Fruit fly (Drosophila melanogaster): ENCODE results near the gene dj.

Gene dj

dm6 chr3R:7088837-7089361 lies 29.8 kb downstream of the dj start (continued):
- TF ChIP-seq CG2889 (GFP tag; IDR thresholded peaks at IDR 0.05) (no peak), Optix (GFP tag; IDR thresholded peaks at IDR 0.05) (no peak), CG4617 (GFP tag; optimal IDR thresholded peaks at IDR 0.05; ENCODE audit: borderline replicate concordance) (no peak), kay (GFP tag; optimal IDR thresholded peaks at IDR 0.05) (peak; percentile 84), H2.0 (GFP tag; IDR thresholded peaks at IDR 0.05) (peak; percentile 5; the same call in 1 of the 2 replicates), Med (GFP tag) (peak; percentile 67), bbx (GFP tag; IDR thresholded peaks at IDR 0.05; ENCODE audit: partially characterized antibody) (peak; percentile 62), pros (GFP tag; optimal IDR thresholded peaks at IDR 0.05) (peak; percentile 79), pita (GFP tag; optimal IDR thresholded peaks at IDR 0.05) (no peak), onecut (GFP tag; IDR thresholded peaks at IDR 0.05) (peak; percentile 70), Sox102F (GFP tag; optimal IDR thresholded peaks at IDR 0.05) (no peak), ind (GFP tag; optimal IDR thresholded peaks at IDR 0.05) (no peak), CG16813 (GFP tag; IDR thresholded peaks at IDR 0.05; ENCODE audit: partially characterized antibody) (no peak), NC2α (GFP tag; optimal IDR thresholded peaks at IDR 0.05) (no peak), CG14860 (GFP tag; IDR thresholded peaks at IDR 0.05; ENCODE audit: partially characterized antibody) (no peak), stc (GFP tag; IDR thresholded peaks at IDR 0.05) (no peak), ssp (GFP tag; IDR thresholded peaks at IDR 0.05) (no peak), CG9727 (GFP tag; optimal IDR thresholded peaks at IDR 0.05) (peak; percentile 11), CG12769 (tag; optimal IDR thresholded peaks at IDR 0.05) (no peak), CG7372 (GFP tag; IDR thresholded peaks at IDR 0.05) (no peak), Bgb (GFP tag; IDR thresholded peaks at IDR 0.05; ENCODE audit: partially characterized antibody) (0 out of 2 replicates have a peak, but pooled peaks have one; percentile 22), CG17802 (tag; optimal IDR thresholded peaks at IDR 0.05) (no peak), gem (tag; optimal IDR thresholded peaks at IDR 0.05) (no peak), Hey (tag; optimal IDR thresholded peaks at IDR 0.05) (no peak), zfh1 (GFP tag; IDR thresholded peaks at IDR 0.05) (no peak), CG11696 (GFP tag; IDR thresholded peaks at IDR 0.05) (0 out of 2 replicates have a peak, but pooled peaks have one; percentile 49), CG6813 (GFP tag; optimal IDR thresholded peaks at IDR 0.05) (no peak), gsb-n (tag; optimal IDR thresholded peaks at IDR 0.05) (no peak), maf-S (GFP tag; optimal IDR thresholded peaks at IDR 0.05) (no peak), croc (GFP tag; conservative IDR thresholded peaks at IDR 0.05) (no peak), CG6765 (GFP tag; optimal IDR thresholded peaks at IDR 0.05) (no peak), Sry-δ (GFP tag; optimal IDR thresholded peaks at IDR 0.05) (no peak), Atf3 (GFP tag; optimal IDR thresholded peaks at IDR 0.05) (no peak), Ets97D (GFP tag; optimal IDR thresholded peaks at IDR 0.05) (no peak), CG7987 (GFP tag; optimal IDR thresholded peaks at IDR 0.05) (no peak), C15 (GFP tag; IDR thresholded peaks at IDR 0.05) (no peak), hkb (optimal IDR thresholded peaks at IDR 0.05) (no peak), hkb (GFP tag; IDR thresholded peaks at IDR 0.05) (0 out of 2 replicates have a peak, but pooled peaks have one; percentile 32), CG6175 (GFP tag; IDR thresholded peaks at IDR 0.05) (peak; percentile 74; the same call in 2 of the 3 replicates), MTF-1 (GFP tag; optimal IDR thresholded peaks at IDR 0.05; ENCODE audit: borderline replicate concordance) (no peak), bab2 (GFP tag; optimal IDR thresholded peaks at IDR 0.05) (no peak), ci (GFP tag; IDR thresholded peaks at IDR 0.05) (peak; percentile 35; the same call in 1 of the 3 replicates), nom (GFP tag; optimal IDR thresholded peaks at IDR 0.05) (peak; percentile 26), Rfx (GFP tag; IDR thresholded peaks at IDR 0.05) (0 out of 2 replicates have a peak, but pooled peaks have one; percentile 8), knrl (GFP tag; IDR thresholded peaks at IDR 0.05; ENCODE audit: partially characterized antibody) (0 out of 3 replicates have a peak, but pooled peaks have one; percentile 18), chm (GFP tag; IDR thresholded peaks at IDR 0.05) (0 out of 2 replicates have a peak, but pooled peaks have one; percentile 47), MESR4 (GFP tag; optimal IDR thresholded peaks at IDR 0.05) (no peak), row (GFP tag; IDR thresholded peaks at IDR 0.05) (no peak)
